Fruit fly (Drosophila melanogaster) whole organism, prepupa: ENCODE measurements around the gene CG9586.
A peak's percentile ranks its signal among the peaks of the same experiment; 100 is the strongest.

ENCODE experiments used
- Blimp-1 ChIP-seq: fragments of 200-800 bp; sonication (Bioruptor generic); optimal IDR thresholded peaks from 3 replicates; lab custom pipeline; 2017; ENCODE audit warnings: missing biosample characterization, missing genetic modification characterization, mild to moderate bottlenecking, moderate library complexity, missing genetic modification reagents
- CG10631 ChIP-seq: fragments of 200-800 bp; sonication (Bioruptor generic); optimal IDR thresholded peaks from 2 replicates; lab custom pipeline; 2016; ENCODE audit warnings: missing biosample characterization, missing genetic modification characterization
- CG11762 ChIP-seq: fragments of 200-800 bp; sonication (Bioruptor generic); optimal IDR thresholded peaks from 3 replicates; lab custom pipeline; 2016; ENCODE audit warnings: missing biosample characterization, missing genetic modification characterization; ENCODE audit not compliant: insufficient read depth
- CG15336 ChIP-seq: fragments of 200-800 bp; sonication (Bioruptor generic); IDR thresholded peaks from 2 replicates; pipeline ENCODE4 v1.3.6; 2022; ENCODE audit warnings: missing biosample characterization, missing genetic modification characterization
- CG1621 ChIP-seq: fragments of 200-800 bp; sonication (Bioruptor generic); optimal IDR thresholded peaks from 3 replicates; lab custom pipeline; 2018; ENCODE audit warnings: missing biosample characterization, mild to moderate bottlenecking, missing genetic modification characterization
- CG16779 ChIP-seq: fragments of 200-800 bp; sonication (Bioruptor generic); optimal IDR thresholded peaks from 3 replicates; lab custom pipeline; 2017; ENCODE audit warnings: missing biosample characterization, mild to moderate bottlenecking, missing genetic modification characterization
- CG34406 ChIP-seq: fragments of 200-800 bp; sonication (Bioruptor generic); optimal IDR thresholded peaks from 3 replicates; lab custom pipeline; 2016; ENCODE audit warnings: missing biosample characterization, missing genetic modification characterization
- CG3919 ChIP-seq: fragments of 200-800 bp; sonication (Bioruptor generic); optimal IDR thresholded peaks from 3 replicates; lab custom pipeline; 2016; ENCODE audit warnings: missing biosample characterization, missing genetic modification characterization
- CG6163 ChIP-seq: fragments of 200-800 bp; sonication (Bioruptor generic); IDR thresholded peaks from 3 replicates; pipeline ENCODE4 v1.3.6; 2022; ENCODE audit warnings: missing biosample characterization, missing genetic modification characterization
- CG6276 ChIP-seq: fragments of 200-800 bp; sonication (Bioruptor generic); optimal IDR thresholded peaks from 2 replicates; lab custom pipeline; 2017; ENCODE audit warnings: missing biosample characterization, mild to moderate bottlenecking, missing genetic modification characterization
- CG6854 ChIP-seq: fragments of 200-800 bp; sonication (Bioruptor generic); optimal IDR thresholded peaks from 2 replicates; lab custom pipeline; 2017; ENCODE audit warnings: missing biosample characterization, mild to moderate bottlenecking, missing genetic modification characterization
- CG8119 ChIP-seq: fragments of 200-800 bp; sonication (Bioruptor generic); IDR thresholded peaks from 3 replicates; pipeline ENCODE4 v1.3.6; 2022; ENCODE audit warnings: missing biosample characterization, missing genetic modification characterization
- CG8319 ChIP-seq: fragments of 200-800 bp; sonication (Bioruptor generic); optimal IDR thresholded peaks from 3 replicates; lab custom pipeline; 2016; ENCODE audit warnings: missing biosample characterization, missing genetic modification characterization
- CG8632 ChIP-seq: fragments of 200-800 bp; sonication (Bioruptor generic); optimal IDR thresholded peaks from 3 replicates; lab custom pipeline; 2016; ENCODE audit warnings: missing biosample characterization, missing genetic modification characterization
- CG9139 ChIP-seq: fragments of 200-800 bp; sonication (Bioruptor generic); optimal IDR thresholded peaks from 3 replicates; lab custom pipeline; 2017; ENCODE audit warnings: missing biosample characterization, mild to moderate bottlenecking, missing genetic modification characterization
- Eip75B ChIP-seq: fragments of 200-800 bp; sonication (Bioruptor generic); optimal IDR thresholded peaks from 3 replicates; lab custom pipeline; 2016; ENCODE audit warnings: missing biosample characterization, missing genetic modification characterization
- Eip78C ChIP-seq: fragments of 200-800 bp; sonication (Bioruptor generic); peaks from one replicate; lab custom pipeline; 2016; ENCODE audit warnings: missing biosample characterization, missing genetic modification characterization
- Eip93F ChIP-seq: fragments of 200-800 bp; sonication (Bioruptor generic); optimal IDR thresholded peaks from 2 replicates; lab custom pipeline; 2016; ENCODE audit warnings: missing biosample characterization, mild to moderate bottlenecking, missing genetic modification characterization
- Ets21C ChIP-seq: fragments of 200-800 bp; sonication (Bioruptor generic); optimal IDR thresholded peaks from 3 replicates; lab custom pipeline; 2016; ENCODE audit warnings: missing biosample characterization, missing genetic modification characterization
- Gug ChIP-seq: fragments of 200-800 bp; sonication (Bioruptor generic); IDR thresholded peaks from 2 replicates; pipeline ENCODE4 v1.3.6; 2022; ENCODE audit warnings: missing biosample characterization, missing genetic modification characterization
- Hr39 ChIP-seq: fragments of 200-800 bp; sonication (Bioruptor generic); optimal IDR thresholded peaks from 2 replicates; lab custom pipeline; 2016; ENCODE audit warnings: missing biosample characterization, missing genetic modification characterization
- Met ChIP-seq: fragments of 200-800 bp; sonication (Bioruptor generic); optimal IDR thresholded peaks from 3 replicates; lab custom pipeline; 2016; ENCODE audit warnings: missing biosample characterization, missing genetic modification characterization
- Smox ChIP-seq: fragments of 200-800 bp; sonication (Bioruptor generic); optimal IDR thresholded peaks from 3 replicates; lab custom pipeline; 2016; ENCODE audit warnings: missing biosample characterization, missing genetic modification characterization
- Sox14 ChIP-seq: fragments of 200-800 bp; sonication (Bioruptor generic); optimal IDR thresholded peaks from 3 replicates; lab custom pipeline; 2016; ENCODE audit warnings: missing biosample characterization, missing genetic modification characterization
- Sox15 ChIP-seq: fragments of 200-800 bp; sonication (Bioruptor generic); optimal IDR thresholded peaks from 3 replicates; lab custom pipeline; 2016; ENCODE audit warnings: missing biosample characterization, missing genetic modification characterization
- achi ChIP-seq: fragments of 200-800 bp; sonication (Bioruptor generic); optimal IDR thresholded peaks from 3 replicates; lab custom pipeline; 2016; ENCODE audit warnings: missing biosample characterization, missing genetic modification characterization
- cyc ChIP-seq: fragments of 200-800 bp; sonication (Bioruptor generic); optimal IDR thresholded peaks from 3 replicates; lab custom pipeline; 2016; ENCODE audit warnings: missing biosample characterization, missing genetic modification characterization
- dsx ChIP-seq: fragments of 200-800 bp; optimal IDR thresholded peaks from 3 replicates; lab custom pipeline; 2019; ENCODE audit warnings: missing biosample characterization, mild to moderate bottlenecking, missing genetic modification characterization, moderate library complexity; ENCODE audit not compliant: poor library complexity, severe bottlenecking
- eg ChIP-seq: fragments of 200-800 bp; sonication (Bioruptor generic); IDR thresholded peaks from 3 replicates; pipeline ENCODE4 v1.3.6; 2022; ENCODE audit warnings: missing biosample characterization, missing genetic modification characterization
- fd59A ChIP-seq: fragments of 200-800 bp; sonication (Bioruptor generic); optimal IDR thresholded peaks from 2 replicates; lab custom pipeline; 2017; ENCODE audit warnings: missing biosample characterization, mild to moderate bottlenecking, missing genetic modification characterization, missing genetic modification reagents
- fd85E ChIP-seq: fragments of 200-800 bp; sonication (Bioruptor generic); optimal IDR thresholded peaks from 3 replicates; lab custom pipeline; 2016; ENCODE audit warnings: missing biosample characterization, missing genetic modification characterization
- fkh ChIP-seq: fragments of 200-800 bp; sonication (Bioruptor generic); optimal IDR thresholded peaks from 3 replicates; lab custom pipeline; 2017; ENCODE audit warnings: missing biosample characterization, mild to moderate bottlenecking, missing genetic modification characterization, moderate library complexity
- net ChIP-seq: fragments of 200-800 bp; sonication (Bioruptor generic); optimal IDR thresholded peaks from 3 replicates; lab custom pipeline; 2016; ENCODE audit warnings: missing biosample characterization, missing genetic modification characterization
- pdm3 ChIP-seq: fragments of 200-800 bp; sonication (Bioruptor generic); optimal IDR thresholded peaks from 3 replicates; lab custom pipeline; 2016; ENCODE audit warnings: missing biosample characterization, missing genetic modification characterization
- spab ChIP-seq: fragments of 200-800 bp; sonication (Bioruptor generic); optimal IDR thresholded peaks from 2 replicates; lab custom pipeline; 2017; ENCODE audit warnings: missing biosample characterization, mild to moderate bottlenecking, missing genetic modification characterization, missing genetic modification reagents
- ss ChIP-seq, 2 experiments: fragments of 200-800 bp; sonication (Bioruptor generic); optimal IDR thresholded peaks; 2 replicates in 1 of 2; 3 replicates in 1 of 2; lab custom pipeline; 2017 to 2018; ENCODE audit warnings: mild to moderate bottlenecking in 2 of 2, missing biosample characterization in 2 of 2, missing genetic modification characterization in 2 of 2, moderate library complexity in 1 of 2
- svp ChIP-seq: fragments of 200-800 bp; sonication (Bioruptor generic); peaks from one replicate; lab custom pipeline; 2016; ENCODE audit warnings: missing biosample characterization, missing genetic modification characterization

Gene CG9586

dm6 chr2L:9168014-9168651 is 1.8 kb upstream of the CG9586 start (continued):
- peak; percentile 79 for TF ChIP-seq CG11762 (GFP tag; lab: Kevin White, UChicago)
- peak; percentile 92 for TF ChIP-seq Met
- TF ChIP-seq achi (GFP tag; lab: Kevin White, UChicago), result peak; percentile 87
- TF ChIP-seq svp, result peak; percentile 97
- peak; percentile 83 for TF ChIP-seq Sox14 (GFP tag; lab: Kevin White, UChicago)
- peak; percentile 69 for TF ChIP-seq Blimp-1 (GFP tag; lab: Kevin White, UChicago)
- TF ChIP-seq CG8119 (GFP tag; lab: Robert Waterston, UW), result peak; percentile 81
- TF ChIP-seq Eip78C (GFP tag; lab: Kevin White, UChicago), result peak; percentile 97
- TF ChIP-seq pdm3 (GFP tag; lab: Kevin White, UChicago), result peak; percentile 83

dm6 chr2L:9167001-9167400 is 687 bp upstream of the CG9586 start:
- no peak for TF ChIP-seq spab (GFP tag; lab: Kevin White, UChicago)
- TF ChIP-seq dsx (GFP tag; lab: Kevin White, UChicago), result no peak
- no peak for TF ChIP-seq Smox
- no peak for TF ChIP-seq net (GFP tag; lab: Kevin White, UChicago)
- peak; percentile 35; the same call in 1 of the 3 replicates for TF ChIP-seq CG8119 (GFP tag; lab: Robert Waterston, UW)
- TF ChIP-seq CG16779 (tag; lab: Kevin White, UChicago), result no peak
- TF ChIP-seq Eip93F (GFP tag; lab: Kevin White, UChicago), result no peak
- peak; percentile 40; the same call in 1 of the 2 replicates for TF ChIP-seq CG15336
- TF ChIP-seq CG34406 (GFP tag; lab: Kevin White, UChicago), result no peak
- TF ChIP-seq Gug (GFP tag; lab: Robert Waterston, UW), result no peak
- TF ChIP-seq Hr39, result no peak
- TF ChIP-seq eg, result 0 out of 3 replicates have a peak, but pooled peaks have one; percentile 9
- TF ChIP-seq CG6163 (GFP tag; lab: Robert Waterston, UW), result peak; percentile 45; the same call in 1 of the 3 replicates

dm6 chr2L:9164797-9165196 is 1.5 kb downstream of the CG9586 start:
- peak; percentile 58 for TF ChIP-seq Eip78C (GFP tag; lab: Kevin White, UChicago)
- TF ChIP-seq svp, result peak; percentile 91
- TF ChIP-seq ss (GFP tag; optimal IDR thresholded peaks at IDR 0.05; lab: Kevin White, UChicago), result peak in 1 of 2 experiments; percentile 18
- no peak for TF ChIP-seq pdm3 (GFP tag; lab: Kevin White, UChicago)

dm6 chr2L:9163935-9164334 is 2.4 kb downstream of the CG9586 start, which contains the start of gene CG13108:
Gene CG13108, plus strand, starts transcription at chr2L:9164235.
- TF ChIP-seq Sox15 (GFP tag; lab: Kevin White, UChicago) (no peak), cyc (no peak), CG8632 (GFP tag; lab: Kevin White, UChicago) (no peak), fkh (GFP tag; lab: Kevin White, UChicago) (no peak), CG6854 (no peak), Gug (GFP tag; lab: Robert Waterston, UW) (no peak), fd85E (GFP tag; lab: Kevin White, UChicago) (no peak), CG10631 (GFP tag; lab: Kevin White, UChicago) (no peak), CG9139 (GFP tag; lab: Kevin White, UChicago) (no peak), CG8319 (GFP tag; lab: Kevin White, UChicago) (no peak), CG11762 (GFP tag; lab: Kevin White, UChicago) (no peak), Ets21C (no peak), fd59A (no peak), spab (GFP tag; lab: Kevin White, UChicago) (no peak), CG6276 (GFP tag; lab: Kevin White, UChicago) (no peak), CG8119 (GFP tag; lab: Robert Waterston, UW) (no peak), CG6163 (GFP tag; lab: Robert Waterston, UW) (no peak), CG1621 (tag; lab: Kevin White, UChicago) (no peak), Eip75B (no peak), CG3919 (GFP tag; lab: Kevin White, UChicago) (no peak)
